Fruit fly (Drosophila melanogaster) Kc167 (cell line): ENCODE data around the gene Cpr65Aw.

Experiments used
- Myc ChIP-seq: fragments of >200 bp; optimal IDR thresholded peaks from 2 replicates; lab custom pipeline; 2017; ENCODE audit warnings: missing external identifiers
- Sin3A ChIP-seq: fragments of >200 bp; optimal IDR thresholded peaks from 2 replicates; lab custom pipeline; 2018; ENCODE audit warnings: missing external identifiers
- h ChIP-seq: fragments of >200 bp; optimal IDR thresholded peaks from 3 replicates; lab custom pipeline; 2018; ENCODE audit warnings: missing external identifiers
- insv ChIP-seq: fragments of >200 bp; optimal IDR thresholded peaks from 3 replicates; lab custom pipeline; 2018; ENCODE audit warnings: missing external identifiers
- psq ChIP-seq: fragments of >200 bp; optimal IDR thresholded peaks from 2 replicates; lab custom pipeline; 2017; ENCODE audit warnings: missing external identifiers
- ttk ChIP-seq: sonication (Bioruptor generic); optimal IDR thresholded peaks from 2 replicates; lab custom pipeline; 2017; ENCODE audit warnings: missing external identifiers

Cpr65Aw gene

DNA sequence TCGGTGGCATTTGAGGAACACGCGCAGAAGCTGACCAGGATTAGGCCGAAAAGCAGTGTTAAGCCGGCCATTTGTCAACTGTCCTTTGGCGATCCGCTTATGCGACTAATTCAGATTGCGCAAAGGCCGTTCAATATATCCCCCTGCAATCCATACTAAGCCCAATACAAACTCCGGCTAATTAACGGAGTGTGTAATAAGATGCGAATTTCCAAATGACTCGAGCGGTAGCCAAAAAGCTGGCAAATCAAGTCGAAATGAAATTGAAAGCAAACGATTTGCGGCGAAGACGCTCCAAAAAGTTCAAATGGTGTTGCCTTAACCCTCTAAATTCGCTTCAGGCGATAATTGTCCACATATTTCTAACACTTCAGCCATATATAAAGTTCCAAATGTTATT lies at the start of gene Cpr65Aw:
Gene Cpr65Aw (minus strand): TSS at position 101 of the 400 bp plus-strand sequence.
- no peak for TF ChIP-seq ttk (lab: Kevin White, UChicago)

DNA sequence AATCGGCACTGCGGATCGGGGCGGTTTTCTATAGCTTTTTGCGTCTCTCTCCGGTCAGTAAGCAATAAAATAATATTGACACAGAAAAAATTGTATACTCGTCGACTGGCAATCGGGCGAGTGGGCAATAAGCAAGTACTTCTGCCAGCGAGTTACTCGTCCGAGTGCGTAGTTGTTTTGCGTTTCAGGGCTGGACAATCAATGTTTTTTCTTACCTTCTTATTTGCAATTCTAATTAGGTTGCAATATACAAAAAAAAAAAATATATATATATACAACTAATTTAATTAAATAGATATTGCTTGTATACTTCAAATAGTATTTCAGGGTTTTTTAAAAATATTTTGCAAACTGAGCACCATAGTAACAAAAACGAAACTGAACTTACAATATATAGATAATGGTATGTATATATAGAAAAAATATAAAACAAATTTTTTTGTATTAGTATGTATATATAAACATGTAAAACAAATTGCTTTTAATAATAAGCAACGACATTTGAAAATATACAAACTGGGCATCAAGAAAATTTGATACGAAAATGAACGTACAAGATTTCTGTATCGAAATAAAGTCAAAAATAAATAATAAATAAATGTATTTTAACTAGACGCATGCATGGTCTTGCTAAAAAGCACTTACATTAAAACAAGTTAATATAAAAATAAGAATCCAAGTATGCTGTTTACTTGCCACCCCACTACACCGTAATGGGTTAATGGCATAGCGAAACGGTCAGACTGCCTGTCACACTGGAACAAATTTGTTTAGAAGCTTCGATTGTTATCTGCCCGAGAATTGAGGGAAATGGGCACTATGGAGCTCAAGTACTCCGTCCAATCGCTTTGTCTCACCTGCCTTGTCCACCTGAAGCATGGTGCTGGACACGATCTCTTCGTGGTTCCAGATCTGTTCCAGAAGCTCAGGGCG lies 47.0 kb upstream of the Cpr65Aw start, which contains the start of the genes D19A and CG7386:
Gene D19A (minus strand): TSS at position 129 of the 933 bp plus-strand sequence.
Gene CG7386 (plus strand): TSS at position 751 of the 933 bp plus-strand sequence.
- TF ChIP-seq ttk (lab: Kevin White, UChicago) (no peak), insv (lab: Kevin White, UChicago) (no peak), Sin3A (lab: Kevin White, UChicago) (no peak), psq (no peak), Myc (no peak), h (lab: Kevin White, UChicago) (no peak)

DNA sequence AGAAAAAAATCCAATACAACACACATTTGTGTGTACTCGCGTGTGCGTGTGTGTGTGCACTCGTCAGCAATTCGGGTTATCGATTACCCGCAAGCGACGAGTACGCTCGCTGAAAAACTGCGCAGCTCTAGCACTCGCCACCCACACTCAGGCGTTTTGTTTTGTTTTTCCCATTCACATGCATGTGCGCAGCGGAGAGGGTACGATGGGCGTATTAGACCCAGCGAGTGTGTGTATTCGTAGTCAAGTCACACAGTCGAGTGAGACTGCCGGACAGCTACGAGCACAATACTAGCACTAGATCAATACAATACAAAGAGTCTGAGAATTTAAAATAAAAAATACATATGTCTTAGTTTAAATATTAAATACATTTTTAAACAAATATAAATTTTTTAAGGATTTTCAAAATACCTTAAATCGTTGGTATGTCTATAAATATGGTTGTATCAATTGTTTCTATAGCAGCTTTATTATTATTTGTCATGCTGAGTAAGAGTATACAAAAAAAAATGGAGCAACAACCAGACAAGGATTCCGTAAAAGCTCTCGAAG lies 42.7 kb upstream of the Cpr65Aw start, which contains the start of the genes D19B and CG43293:
Gene D19B (minus strand): TSS at position 37 of the 555 bp plus-strand sequence.
Gene CG43293 (plus strand): TSS at position 306 of the 555 bp plus-strand sequence.
- TF ChIP-seq Myc = no peak
- no peak for TF ChIP-seq h (lab: Kevin White, UChicago)
- no peak for TF ChIP-seq psq
- TF ChIP-seq insv (lab: Kevin White, UChicago) = no peak
- no peak for TF ChIP-seq ttk (lab: Kevin White, UChicago)
- TF ChIP-seq Sin3A (lab: Kevin White, UChicago) = no peak

DNA sequence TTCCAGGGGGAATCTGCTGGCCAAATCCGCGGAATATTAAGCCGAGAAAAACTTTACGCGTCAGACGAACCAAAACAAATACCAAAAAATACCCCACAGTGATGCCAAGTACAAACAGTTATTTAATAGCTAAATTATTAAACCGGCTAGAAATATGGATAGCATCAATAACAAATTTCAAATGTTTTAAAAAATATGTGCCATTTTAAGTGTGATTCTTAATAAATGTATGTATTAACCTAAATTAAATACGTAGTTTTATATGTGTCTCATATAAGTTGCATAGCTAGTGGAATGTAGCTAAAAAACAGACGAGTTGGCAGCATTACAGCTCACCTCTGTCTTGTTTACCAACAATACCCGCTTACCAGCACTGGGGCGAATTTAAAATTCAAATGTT lies 39.6 kb upstream of the Cpr65Aw start, which contains the start of gene CG10274:
Gene CG10274 (minus strand): TSS at position 54 of the 400 bp plus-strand sequence.
- TF ChIP-seq Myc = no peak
- TF ChIP-seq psq = no peak
- TF ChIP-seq Sin3A (lab: Kevin White, UChicago) = no peak
- no peak for TF ChIP-seq ttk (lab: Kevin White, UChicago)
- no peak for TF ChIP-seq insv (lab: Kevin White, UChicago)
- no peak for TF ChIP-seq h (lab: Kevin White, UChicago)

DNA sequence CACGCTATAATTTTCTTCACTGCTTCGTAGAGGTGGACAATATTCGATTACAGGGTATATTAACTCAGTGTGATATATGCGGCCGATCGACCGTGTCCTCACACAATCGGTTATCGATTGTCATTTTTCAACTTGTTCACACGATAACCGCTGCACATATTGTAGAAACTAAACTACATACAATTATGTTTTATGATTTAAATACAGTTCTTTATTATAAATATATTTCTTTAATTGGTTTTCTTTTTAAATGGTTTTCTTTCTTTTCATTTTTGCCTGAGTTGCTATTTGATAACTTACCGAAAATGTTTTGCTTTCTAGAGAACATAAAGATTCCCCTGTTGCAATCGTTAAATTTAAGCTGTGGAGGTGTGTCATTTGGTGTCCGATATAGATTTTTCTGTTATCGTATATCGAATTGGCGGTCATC lies 31.6 kb upstream of the Cpr65Aw start, which contains the start of the genes fmt and CG7376:
Gene fmt (minus strand): TSS at position 55 of the 430 bp plus-strand sequence.
Gene CG7376 (plus strand): TSS at position 423 of the 430 bp plus-strand sequence.
- TF ChIP-seq h (lab: Kevin White, UChicago) (no peak), ttk (lab: Kevin White, UChicago) (no peak), Myc (no peak), insv (lab: Kevin White, UChicago) (no peak), psq (no peak), Sin3A (lab: Kevin White, UChicago) (no peak)

DNA sequence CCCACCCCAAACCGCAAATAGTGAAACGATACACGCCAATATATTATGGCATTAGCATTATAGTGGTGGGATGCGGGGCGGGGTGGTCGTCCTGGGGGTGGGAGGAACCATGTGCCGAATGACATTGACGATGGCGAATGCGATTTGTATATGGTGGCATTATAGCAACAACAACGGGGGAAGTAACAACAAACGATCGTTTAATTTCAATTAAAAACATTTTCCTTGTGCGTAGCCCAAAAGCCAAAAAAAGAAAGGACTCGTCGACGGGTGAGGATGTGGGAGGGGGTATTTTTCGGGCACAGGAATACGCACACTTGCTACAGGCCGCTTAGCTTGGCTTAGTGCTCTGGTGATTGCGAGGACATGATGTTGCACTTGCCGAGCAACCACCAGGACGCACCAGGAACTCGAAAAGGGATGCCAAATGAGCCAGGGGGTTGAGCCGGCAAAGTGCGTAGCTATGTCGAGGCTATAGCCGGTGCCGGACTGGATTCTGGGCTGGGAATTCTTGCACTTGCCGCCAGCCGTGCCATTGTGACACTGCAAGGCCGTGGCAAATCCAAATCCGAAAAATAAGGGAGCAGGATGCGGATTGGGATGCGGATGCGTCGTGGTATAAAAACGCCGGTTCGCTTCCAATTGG lies 20.4 kb upstream of the Cpr65Aw start, which contains the start of gene Prdm13:
Gene Prdm13 (plus strand): TSS at position 645 of the 646 bp plus-strand sequence.
- TF ChIP-seq h (lab: Kevin White, UChicago) = no peak
- no peak for TF ChIP-seq insv (lab: Kevin White, UChicago)
- TF ChIP-seq Sin3A (lab: Kevin White, UChicago) = no peak
- no peak for TF ChIP-seq ttk (lab: Kevin White, UChicago)
- TF ChIP-seq Myc = no peak
- no peak for TF ChIP-seq psq

DNA sequence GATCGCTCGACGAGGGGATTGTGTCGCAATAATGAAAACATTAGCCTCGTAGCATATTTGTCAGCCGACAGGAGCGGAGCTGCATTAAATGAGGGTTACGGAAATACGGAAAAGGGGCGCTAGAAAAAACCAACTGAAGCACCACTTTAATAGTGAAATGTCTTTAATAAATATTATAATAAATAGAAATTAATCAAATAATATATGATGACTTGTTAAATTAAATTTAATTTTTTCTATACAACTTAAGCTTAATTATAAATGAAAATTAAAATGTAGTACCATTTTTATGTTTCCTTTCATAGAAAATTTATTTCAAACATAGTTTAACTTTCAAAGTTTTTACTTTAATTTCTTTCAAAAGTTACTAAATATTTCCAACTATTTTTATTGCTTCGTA lies 19.8 kb upstream of the Cpr65Aw start:
- TF ChIP-seq h (lab: Kevin White, UChicago) (no peak), ttk (lab: Kevin White, UChicago) (no peak), Sin3A (lab: Kevin White, UChicago) (no peak), Myc (no peak), insv (lab: Kevin White, UChicago) (no peak), psq (no peak)

DNA sequence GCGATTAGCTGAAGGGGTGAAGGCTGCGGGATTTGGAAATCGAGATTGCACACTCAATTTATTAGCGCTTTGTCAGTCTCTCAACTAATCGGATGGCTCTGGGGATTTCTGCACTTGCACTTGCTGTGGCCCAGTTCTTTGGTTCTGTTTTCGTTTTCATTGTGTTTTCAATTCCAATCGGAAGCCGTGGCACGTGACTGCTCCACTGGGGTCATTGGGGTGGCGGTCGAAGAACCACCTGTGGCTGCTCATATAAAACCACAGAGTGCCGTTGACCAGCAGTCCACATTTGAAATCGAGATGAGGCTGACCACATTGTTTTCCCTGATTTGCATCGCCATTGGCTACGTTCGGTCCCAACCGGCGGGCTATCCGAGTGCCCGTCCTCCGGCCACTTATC lies 18.3 kb upstream of the Cpr65Aw start, which contains the start of gene Cpr65Az:
Gene Cpr65Az (plus strand): TSS at position 301 of the 400 bp plus-strand sequence.
- TF ChIP-seq Sin3A (lab: Kevin White, UChicago) (no peak), psq (no peak), ttk (lab: Kevin White, UChicago) (no peak), Myc (no peak), insv (lab: Kevin White, UChicago) (no peak), h (lab: Kevin White, UChicago) (no peak)

DNA sequence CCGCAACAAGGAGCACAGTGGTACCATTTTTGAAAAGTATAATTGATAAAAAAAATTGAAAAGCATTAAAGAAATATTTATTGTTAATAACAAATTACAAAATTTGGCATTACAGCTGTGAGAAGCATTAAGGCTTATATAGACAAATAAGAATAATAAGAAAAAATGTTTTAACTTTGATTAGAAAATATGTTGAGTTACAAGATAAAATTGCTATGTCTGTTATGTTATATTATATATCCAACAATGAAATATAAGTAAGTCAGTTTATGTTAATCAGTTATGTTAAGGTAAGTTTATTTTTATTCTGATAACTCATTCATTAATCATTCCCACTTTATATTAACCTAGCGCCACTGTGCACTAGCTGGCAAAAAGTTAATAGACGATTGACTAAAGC lies 17.6 kb upstream of the Cpr65Aw start:
- TF ChIP-seq ttk (lab: Kevin White, UChicago) = no peak
- TF ChIP-seq psq = no peak
- no peak for TF ChIP-seq insv (lab: Kevin White, UChicago)
- TF ChIP-seq h (lab: Kevin White, UChicago) = no peak
- TF ChIP-seq Myc = no peak

DNA sequence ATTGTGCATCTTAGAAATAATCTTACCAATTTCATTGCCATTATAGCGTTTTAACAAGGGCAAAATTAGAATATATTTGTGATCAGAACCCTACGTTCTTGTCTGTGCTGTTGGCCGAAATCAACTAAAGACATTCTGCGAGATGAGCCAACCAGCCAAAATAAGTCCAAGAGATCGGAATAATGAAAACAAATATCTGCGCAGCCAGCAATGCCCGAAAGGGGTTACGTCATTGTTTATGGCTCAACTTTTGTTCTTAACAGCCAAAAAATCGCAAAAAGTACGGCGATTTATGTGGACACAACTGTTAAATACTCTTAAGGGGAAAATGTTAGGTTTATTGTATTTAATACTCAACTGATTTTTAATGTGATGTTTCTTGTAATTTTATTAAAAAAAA lies 16.3 kb upstream of the Cpr65Aw start, which contains the start of gene Cpr65Ay:
Gene Cpr65Ay (minus strand): TSS at position 101 of the 400 bp plus-strand sequence.
- no peak for TF ChIP-seq psq
- TF ChIP-seq Myc = no peak
- TF ChIP-seq insv (lab: Kevin White, UChicago) = no peak
- no peak for TF ChIP-seq h (lab: Kevin White, UChicago)
- TF ChIP-seq Sin3A (lab: Kevin White, UChicago) = no peak
- no peak for TF ChIP-seq ttk (lab: Kevin White, UChicago)
